Worm (Caenorhabditis elegans) whole organism, L4/young adult: ENCODE results near the gene srp-2.

Source experiments
- W03F9.2 ChIP-seq: fragments of 150-350 bp; optimal IDR thresholded peaks from 2 replicates; lab custom pipeline; 2014; ENCODE audit warnings: missing biosample characterization, missing genetic modification characterization
- dao-5 ChIP-seq: sonication (generic microtip); optimal IDR thresholded peaks from 2 replicates; lab custom pipeline; 2016; ENCODE audit warnings: missing genotype, missing genetic modification characterization, moderate library complexity, missing compliant biosample characterization
- him-1 ChIP-seq: sonication (generic microtip); optimal IDR thresholded peaks from 2 replicates; lab custom pipeline; 2016; ENCODE audit warnings: missing genotype, missing genetic modification reagents, missing genetic modification characterization, missing compliant biosample characterization

DNA sequence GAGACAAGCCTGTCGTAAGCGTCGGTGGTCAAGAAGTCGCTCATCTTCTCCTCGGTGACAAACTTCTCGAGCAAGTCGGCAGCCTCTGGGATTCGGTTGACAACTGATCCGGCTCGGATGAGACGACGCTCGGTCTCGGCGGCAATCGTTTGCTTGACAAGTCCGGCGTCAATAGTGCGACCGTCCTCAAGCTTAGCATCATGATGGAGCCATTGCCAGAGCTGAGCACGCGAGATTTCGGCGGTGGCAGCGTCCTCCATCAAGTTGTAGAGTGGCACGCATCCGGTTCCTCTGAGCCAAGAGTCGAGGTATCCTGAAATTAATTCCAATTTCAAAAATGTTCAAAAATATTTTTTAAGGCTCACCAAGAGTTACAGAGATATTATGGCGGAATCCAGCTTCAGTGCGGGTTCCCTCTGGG is 38.0 kb upstream of the srp-2 start:
- no peak for TF ChIP-seq him-1 (tag; lab: Kevin White, UChicago)
- no peak for TF ChIP-seq W03F9.2 (tag; lab: Kevin White, UChicago)
- TF ChIP-seq dao-5 (tag; lab: Kevin White, UChicago), result no peak
